Fruit fly (Drosophila melanogaster) whole organism, adult: ENCODE data around the gene CG31706.

Experiments used
- CG11617 ChIP-seq: fragments of 200-800 bp; sonication (Bioruptor generic); optimal IDR thresholded peaks from 2 replicates; lab custom pipeline; 2017; ENCODE audit warnings: mild to moderate bottlenecking, missing biosample characterization, missing genetic modification reagents, missing genetic modification characterization
- CG12768 ChIP-seq: fragments of 200-800 bp; sonication (Bioruptor generic); optimal IDR thresholded peaks from 2 replicates; lab custom pipeline; 2017; ENCODE audit warnings: missing biosample characterization, missing genetic modification characterization, mild to moderate bottlenecking, moderate library complexity, missing genetic modification reagents
- CG14711 ChIP-seq: fragments of 200-800 bp; sonication (Bioruptor generic); optimal IDR thresholded peaks from 2 replicates; lab custom pipeline; 2018; ENCODE audit warnings: missing biosample characterization, mild to moderate bottlenecking, missing genetic modification characterization, moderate library complexity
- CG1620 ChIP-seq: fragments of 200-800 bp; sonication (Bioruptor generic); optimal IDR thresholded peaks from 2 replicates; lab custom pipeline; 2016; ENCODE audit warnings: missing biosample characterization, missing genetic modification characterization
- CG33017 ChIP-seq: fragments of 200-800 bp; sonication (Bioruptor generic); optimal IDR thresholded peaks from 2 replicates; lab custom pipeline; 2018; ENCODE audit warnings: missing biosample characterization, mild to moderate bottlenecking, missing genetic modification characterization, moderate library complexity
- CG5204 ChIP-seq: fragments of 200-800 bp; sonication (Bioruptor generic); optimal IDR thresholded peaks from 2 replicates; lab custom pipeline; 2016; ENCODE audit warnings: missing biosample characterization, missing genetic modification characterization
- CG7045 ChIP-seq: fragments of 200-800 bp; sonication (Bioruptor generic); optimal IDR thresholded peaks from 2 replicates; lab custom pipeline; 2017; ENCODE audit warnings: missing biosample characterization, mild to moderate bottlenecking, missing genetic modification characterization
- CG7101 ChIP-seq: fragments of 200-800 bp; sonication (Bioruptor generic); optimal IDR thresholded peaks from 2 replicates; lab custom pipeline; 2018; ENCODE audit warnings: missing biosample characterization, mild to moderate bottlenecking, missing genetic modification characterization, moderate library complexity
- Clk ChIP-seq: fragments of 200-800 bp; sonication (Bioruptor generic); optimal IDR thresholded peaks from 2 replicates; lab custom pipeline; 2017; ENCODE audit warnings: missing biosample characterization, missing genetic modification characterization
- Crg-1 ChIP-seq: fragments of 200-800 bp; sonication (Bioruptor generic); optimal IDR thresholded peaks from 2 replicates; lab custom pipeline; 2016; ENCODE audit warnings: missing biosample characterization, missing genetic modification characterization
- Hr96 ChIP-seq: fragments of 200-800 bp; sonication (Bioruptor generic); optimal IDR thresholded peaks from 2 replicates; lab custom pipeline; 2016; ENCODE audit warnings: missing biosample characterization, missing genetic modification characterization
- Mnt ChIP-seq: fragments of 200-800 bp; sonication (Bioruptor generic); optimal IDR thresholded peaks from 2 replicates; lab custom pipeline; 2016; ENCODE audit warnings: missing biosample characterization, mild to moderate bottlenecking, missing genetic modification characterization
- bab1 ChIP-seq: fragments of 200-800 bp; sonication (Bioruptor generic); optimal IDR thresholded peaks from 3 replicates; lab custom pipeline; 2019; ENCODE audit warnings: missing biosample characterization, mild to moderate bottlenecking, missing genetic modification characterization, moderate library complexity
- cic ChIP-seq: fragments of 200-800 bp; sonication (Bioruptor generic); optimal IDR thresholded peaks from 2 replicates; lab custom pipeline; 2017; ENCODE audit warnings: missing biosample characterization, mild to moderate bottlenecking, missing genetic modification characterization, moderate library complexity
- cnc ChIP-seq, 2 experiments: fragments of >200 bp; optimal IDR thresholded peaks; 2 replicates each; lab custom pipeline; 2017
- kay ChIP-seq: fragments of 200-800 bp; sonication (Bioruptor generic); peaks from one replicate; lab custom pipeline; 2016; ENCODE audit warnings: missing biosample characterization, missing genetic modification characterization, borderline replicate concordance
- ovo ChIP-seq: fragments of 200-800 bp; sonication (Bioruptor generic); optimal IDR thresholded peaks from 2 replicates; lab custom pipeline; 2016; ENCODE audit warnings: missing biosample characterization, missing genetic modification characterization
- pad ChIP-seq: fragments of 200-800 bp; sonication (Bioruptor generic); optimal IDR thresholded peaks from 3 replicates; lab custom pipeline; 2017; ENCODE audit warnings: missing biosample characterization, missing genetic modification characterization, mild to moderate bottlenecking, moderate library complexity, missing genetic modification reagents
- tj ChIP-seq: fragments of 200-800 bp; sonication (Bioruptor generic); optimal IDR thresholded peaks from 3 replicates; lab custom pipeline; 2017; ENCODE audit warnings: missing biosample characterization, mild to moderate bottlenecking, missing genetic modification characterization, moderate library complexity
- toe ChIP-seq: fragments of 200-800 bp; sonication (Bioruptor generic); optimal IDR thresholded peaks from 2 replicates; lab custom pipeline; 2016; ENCODE audit warnings: missing biosample characterization, missing genetic modification characterization

CG31706 gene

DNA sequence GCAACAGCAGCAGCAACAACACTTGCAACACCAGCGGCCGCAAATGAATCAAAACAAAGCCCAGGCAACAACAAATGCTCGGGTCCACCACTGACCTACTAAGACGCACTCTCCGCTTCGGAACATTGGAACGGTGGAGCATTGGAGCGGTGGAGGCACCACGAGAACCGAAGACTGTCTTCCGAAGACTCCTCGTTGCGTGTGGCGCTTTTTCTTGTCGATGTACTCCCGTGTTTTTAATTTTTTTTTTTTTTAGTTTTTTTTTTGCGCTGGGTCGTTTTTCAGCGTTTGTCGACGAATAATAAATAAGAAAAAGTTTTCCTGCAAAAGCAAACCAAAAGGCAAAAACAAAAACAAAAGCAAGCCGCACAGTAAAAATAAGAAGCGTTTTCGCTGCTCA is 30.2 kb downstream of the CG31706 start:
- TF ChIP-seq ovo (GFP tag; lab: Kevin White, UChicago): no peak
- TF ChIP-seq toe (GFP tag; lab: Kevin White, UChicago): no peak

DNA sequence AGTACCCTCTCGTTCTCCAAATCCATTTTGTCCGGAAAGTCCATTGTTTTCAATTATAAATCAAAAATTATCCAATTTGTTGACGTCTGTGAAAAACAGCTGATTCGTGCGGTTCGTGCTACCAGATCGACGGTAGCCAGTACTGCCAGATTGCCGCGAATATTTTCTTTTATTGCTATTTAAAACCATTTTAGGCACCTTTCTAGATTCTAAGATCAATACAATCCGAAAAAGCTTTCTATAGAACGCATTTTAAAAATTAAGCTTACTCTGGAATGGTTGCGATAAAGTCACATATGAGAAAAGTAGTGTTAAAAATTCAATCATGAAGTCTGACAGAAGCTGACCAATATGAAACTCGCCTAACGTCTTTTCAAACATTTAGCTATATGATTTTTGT is 32.0 kb downstream of the CG31706 start, which contains the start of gene Cog8:
Cog8 (minus strand) TSS at position 110 of the 400 bp plus-strand sequence.
- TF ChIP-seq CG33017 (tag; lab: Kevin White, UChicago) (no peak), Mnt (GFP tag; lab: Kevin White, UChicago) (peak; percentile 4), CG1620 (GFP tag; lab: Kevin White, UChicago) (peak; percentile 39), ovo (GFP tag; lab: Kevin White, UChicago) (no peak), cnc (optimal IDR thresholded peaks at IDR 0.05; lab: Kevin White, UChicago) (no peak), bab1 (GFP tag; lab: Kevin White, UChicago) (peak; percentile 27), pad (GFP tag; lab: Kevin White, UChicago) (no peak), tj (no peak), cic (GFP tag; lab: Kevin White, UChicago) (no peak), Crg-1 (GFP tag; lab: Kevin White, UChicago) (peak; percentile 63), CG11617 (GFP tag; lab: Kevin White, UChicago) (no peak), CG7045 (GFP tag; lab: Kevin White, UChicago) (no peak), Hr96 (GFP tag; lab: Kevin White, UChicago) (no peak), CG7101 (tag; lab: Kevin White, UChicago) (peak; percentile 22), CG12768 (GFP tag; lab: Kevin White, UChicago) (no peak), toe (GFP tag; lab: Kevin White, UChicago) (peak; percentile 27), CG14711 (tag; lab: Kevin White, UChicago) (peak; percentile 22), Clk (GFP tag; lab: Kevin White, UChicago) (no peak), kay (no peak), CG5204 (GFP tag; lab: Kevin White, UChicago) (peak; percentile 34)

DNA sequence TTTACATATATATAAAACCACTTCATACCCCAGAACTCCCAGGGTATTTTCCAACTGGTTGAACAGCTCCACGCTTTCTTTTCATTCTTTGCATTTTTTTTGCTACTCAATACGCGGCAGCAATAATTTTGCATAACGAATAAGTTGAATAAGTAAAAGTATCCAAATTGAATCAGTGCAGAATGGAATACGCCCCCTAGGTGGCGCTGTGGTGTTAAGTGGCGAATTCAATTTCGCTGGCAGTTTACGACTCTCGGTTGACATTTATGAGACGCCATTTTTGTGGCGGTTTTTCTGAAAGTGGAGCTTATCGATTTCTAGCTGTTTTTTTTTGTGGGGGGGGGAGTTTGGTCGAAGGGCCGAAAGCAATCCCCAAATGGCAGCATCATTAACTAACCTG is 36.9 kb downstream of the CG31706 start:
- TF ChIP-seq Hr96 (GFP tag; lab: Kevin White, UChicago): no peak
- no peak for TF ChIP-seq kay
- no peak for TF ChIP-seq Clk (GFP tag; lab: Kevin White, UChicago)
- no peak for TF ChIP-seq cic (GFP tag; lab: Kevin White, UChicago)
- no peak for TF ChIP-seq cnc (optimal IDR thresholded peaks at IDR 0.05; lab: Kevin White, UChicago)
- TF ChIP-seq CG1620 (GFP tag; lab: Kevin White, UChicago): no peak
- no peak for TF ChIP-seq tj
- no peak for TF ChIP-seq Mnt (GFP tag; lab: Kevin White, UChicago)
- TF ChIP-seq pad (GFP tag; lab: Kevin White, UChicago): no peak
- TF ChIP-seq CG7101 (tag; lab: Kevin White, UChicago): no peak
- no peak for TF ChIP-seq CG12768 (GFP tag; lab: Kevin White, UChicago)
- no peak for TF ChIP-seq CG5204 (GFP tag; lab: Kevin White, UChicago)
- no peak for TF ChIP-seq bab1 (GFP tag; lab: Kevin White, UChicago)
- TF ChIP-seq CG11617 (GFP tag; lab: Kevin White, UChicago): no peak
- no peak for TF ChIP-seq CG14711 (tag; lab: Kevin White, UChicago)
- TF ChIP-seq CG33017 (tag; lab: Kevin White, UChicago): no peak
- TF ChIP-seq toe (GFP tag; lab: Kevin White, UChicago): no peak
- TF ChIP-seq Crg-1 (GFP tag; lab: Kevin White, UChicago): no peak
- no peak for TF ChIP-seq CG7045 (GFP tag; lab: Kevin White, UChicago)
- no peak for TF ChIP-seq ovo (GFP tag; lab: Kevin White, UChicago)

dm6 chr2L:11488465-11489037 is 42.3 kb downstream of the CG31706 start:
- TF ChIP-seq CG7045 (GFP tag; lab: Kevin White, UChicago): no peak
- no peak for TF ChIP-seq cnc (optimal IDR thresholded peaks at IDR 0.05; lab: Kevin White, UChicago)
- TF ChIP-seq tj: no peak
- no peak for TF ChIP-seq CG7101 (tag; lab: Kevin White, UChicago)
- no peak for TF ChIP-seq cic (GFP tag; lab: Kevin White, UChicago)
- no peak for TF ChIP-seq toe (GFP tag; lab: Kevin White, UChicago)
- no peak for TF ChIP-seq ovo (GFP tag; lab: Kevin White, UChicago)
- no peak for TF ChIP-seq Crg-1 (GFP tag; lab: Kevin White, UChicago)
- TF ChIP-seq Mnt (GFP tag; lab: Kevin White, UChicago): no peak
- TF ChIP-seq Hr96 (GFP tag; lab: Kevin White, UChicago): no peak
- TF ChIP-seq bab1 (GFP tag; lab: Kevin White, UChicago): no peak
- TF ChIP-seq pad (GFP tag; lab: Kevin White, UChicago): no peak
- TF ChIP-seq CG12768 (GFP tag; lab: Kevin White, UChicago): no peak
- no peak for TF ChIP-seq CG33017 (tag; lab: Kevin White, UChicago)
- no peak for TF ChIP-seq CG11617 (GFP tag; lab: Kevin White, UChicago)

DNA sequence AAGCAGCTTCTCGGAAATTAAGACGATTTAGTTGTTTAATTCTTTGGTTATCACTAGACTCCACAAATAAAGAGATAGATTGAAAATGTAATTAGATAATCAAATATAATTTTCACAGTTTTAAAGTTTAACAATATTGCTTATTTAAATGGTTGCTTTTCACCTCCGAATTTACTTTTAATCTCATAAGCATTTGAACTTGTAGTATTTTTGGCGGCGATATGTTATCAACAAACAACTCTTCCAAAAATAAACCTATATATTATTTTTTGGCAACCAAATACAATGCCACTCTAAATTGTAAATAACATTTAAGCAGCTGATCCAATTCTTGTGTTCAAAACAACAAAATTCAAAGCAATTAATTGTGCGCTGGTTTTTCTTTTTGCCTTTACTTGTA is 46.4 kb downstream of the CG31706 start, which contains the start of the genes CG43355 and sala:
CG43355 (plus strand) TSS at position 301 of the 400 bp plus-strand sequence.
sala (plus strand) TSS at position 301 of the 400 bp plus-strand sequence.
- no peak for TF ChIP-seq Hr96 (GFP tag; lab: Kevin White, UChicago)
- peak; percentile 61 for TF ChIP-seq kay
